Worm (Caenorhabditis elegans): ENCODE data around the gene rnh-1.1.

rnh-1.1 gene

ce11 chrII:7478487-7479234, 46.9 kb upstream of the rnh-1.1 start, which contains the start of the genes aka-1 and ubc-6 (continued):
- TF ChIP-seq C38D4.7 (GFP tag; optimal IDR thresholded peaks at IDR 0.05) (no peak), hlh-30 (tag; optimal IDR thresholded peaks at IDR 0.05; ENCODE audit: insufficient read depth) (peak; percentile 69), tbx-7 (tag; optimal IDR thresholded peaks at IDR 0.05) (peak; percentile 55), ceh-9 (tag; optimal IDR thresholded peaks at IDR 0.05) (no peak), ama-1 (optimal IDR thresholded peaks at IDR 0.05) (no peak), C08G9.2 (tag; optimal IDR thresholded peaks at IDR 0.05) (peak; percentile 68), nfya-1 (tag; optimal IDR thresholded peaks at IDR 0.05) (peak; percentile 64), T23F11.4 (GFP tag; optimal IDR thresholded peaks at IDR 0.05) (no peak), pros-1 (tag; optimal IDR thresholded peaks at IDR 0.05) (no peak), fkh-10 (GFP tag; optimal IDR thresholded peaks at IDR 0.05) (no peak), ztf-16 (tag; optimal IDR thresholded peaks at IDR 0.05) (peak; percentile 18), ceh-30 (tag; optimal IDR thresholded peaks at IDR 0.05) (no peak), elt-2 (tag; optimal IDR thresholded peaks at IDR 0.05) (no peak), ceh-14 (tag; optimal IDR thresholded peaks at IDR 0.05) (peak; percentile 72), ceh-22 (tag; optimal IDR thresholded peaks at IDR 0.05) (no peak), ref-2 (tag; optimal IDR thresholded peaks at IDR 0.05) (peak; percentile 84), pax-1 (tag; optimal IDR thresholded peaks at IDR 0.05) (no peak), madf-2 (tag; optimal IDR thresholded peaks at IDR 0.05) (peak; percentile 38)

DNA sequence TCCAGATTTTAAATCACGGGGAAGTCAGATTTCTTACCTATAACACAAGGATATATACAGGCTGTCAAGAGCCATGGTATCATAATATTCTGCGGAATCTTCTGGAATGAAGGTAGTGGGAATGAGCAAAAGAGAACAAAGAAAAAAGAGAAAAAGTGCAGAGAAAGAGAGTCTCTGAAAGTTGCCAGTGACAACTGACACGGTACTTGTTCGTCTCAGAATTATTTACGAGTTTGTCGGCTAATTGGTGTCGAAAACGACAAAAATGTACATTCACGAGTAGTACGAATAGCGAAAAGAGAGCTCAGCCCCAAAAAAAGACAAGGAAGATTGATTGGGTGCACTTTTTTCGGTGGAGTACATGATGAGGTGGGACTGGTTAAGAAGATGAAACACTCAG, 42.5 kb upstream of the rnh-1.1 start, which contains the start of gene cah-2:
TSS of gene cah-2 (minus strand) at position 101 of the 400 bp plus-strand sequence.
- TF ChIP-seq unc-42 (tag; optimal IDR thresholded peaks at IDR 0.05), result no peak
- no peak for TF ChIP-seq odd-2 (tag; optimal IDR thresholded peaks at IDR 0.05)
- TF ChIP-seq fkh-6 (tag; optimal IDR thresholded peaks at IDR 0.05), result no peak
- no peak for TF ChIP-seq sox-4 (tag; optimal IDR thresholded peaks at IDR 0.05)
- TF ChIP-seq madf-2 (tag; optimal IDR thresholded peaks at IDR 0.05), result no peak
- TF ChIP-seq fax-1 (tag; optimal IDR thresholded peaks at IDR 0.05), result no peak
- TF ChIP-seq tbx-2 (tag; optimal IDR thresholded peaks at IDR 0.05), result no peak
- no peak for TF ChIP-seq ceh-19 (GFP tag; optimal IDR thresholded peaks at IDR 0.05)
- no peak for TF ChIP-seq hlh-30 (tag; optimal IDR thresholded peaks at IDR 0.05; ENCODE audit: insufficient read depth)
- no peak for TF ChIP-seq mec-3 (tag; optimal IDR thresholded peaks at IDR 0.05; ENCODE audit: borderline replicate concordance)
- no peak for TF ChIP-seq C08G9.2 (tag; optimal IDR thresholded peaks at IDR 0.05)
- TF ChIP-seq dmd-4 (tag; optimal IDR thresholded peaks at IDR 0.05; ENCODE audit: borderline replicate concordance), result no peak

- TF ChIP-seq pat-9 (tag; optimal IDR thresholded peaks at IDR 0.05) (no peak), tbx-2 (tag; optimal IDR thresholded peaks at IDR 0.05) (no peak), ttx-3 (tag; optimal IDR thresholded peaks at IDR 0.05) (no peak), hlh-15 (tag; optimal IDR thresholded peaks at IDR 0.05) (no peak), gmeb-2 (tag; optimal IDR thresholded peaks at IDR 0.05) (no peak), sox-2 (GFP tag; IDR thresholded peaks at IDR 0.05) (no peak), npax-4 (tag; optimal IDR thresholded peaks at IDR 0.05) (no peak), fkh-10 (GFP tag; optimal IDR thresholded peaks at IDR 0.05) (no peak), ahr-1 (tag; optimal IDR thresholded peaks at IDR 0.05) (no peak), unc-86 (tag; optimal IDR thresholded peaks at IDR 0.05) (no peak), ztf-16 (tag; optimal IDR thresholded peaks at IDR 0.05) (no peak), elt-2 (tag; optimal IDR thresholded peaks at IDR 0.05) (no peak), F13H6.1 (tag; optimal IDR thresholded peaks at IDR 0.05) (no peak), sox-4 (tag; optimal IDR thresholded peaks at IDR 0.05) (no peak), ceh-22 (tag; optimal IDR thresholded peaks at IDR 0.05) (no peak), pax-1 (tag; optimal IDR thresholded peaks at IDR 0.05) (no peak), mec-3 (tag; optimal IDR thresholded peaks at IDR 0.05; ENCODE audit: borderline replicate concordance) (no peak), fax-1 (tag; optimal IDR thresholded peaks at IDR 0.05) (no peak), sdc-2 (tag; optimal IDR thresholded peaks at IDR 0.05) (no peak)
Measured at ce11 chrII:7489605-7490004, 35.9 kb upstream of the rnh-1.1 start, which contains the start of gene D1022.9. Gene D1022.9, minus strand, starts transcription at chrII:7489705.
